Fruit fly (Drosophila melanogaster) whole organism, embryonic: ENCODE results near the gene opa.

Experiments used
- Abd-B ChIP-seq: fragments of 200-800 bp; sonication (Bioruptor generic); optimal IDR thresholded peaks from 2 replicates; lab custom pipeline; 2018; ENCODE audit warnings: missing biosample characterization, mild to moderate bottlenecking, missing genetic modification characterization, moderate library complexity
- Asciz ChIP-seq: fragments of 200-800 bp; sonication (Bioruptor generic); optimal IDR thresholded peaks from 2 replicates; lab custom pipeline; 2017; ENCODE audit warnings: missing biosample characterization, mild to moderate bottlenecking, missing genetic modification characterization, missing genetic modification reagents
- CG10654 ChIP-seq: fragments of 200-800 bp; sonication (Bioruptor generic); optimal IDR thresholded peaks from 2 replicates; lab custom pipeline; 2016; ENCODE audit warnings: missing biosample characterization, missing genetic modification characterization
- CG12155 ChIP-seq: fragments of 200-800 bp; sonication (Bioruptor generic); optimal IDR thresholded peaks from 3 replicates; lab custom pipeline; 2016; ENCODE audit warnings: missing biosample characterization, missing genetic modification characterization
- CG12236 ChIP-seq: fragments of 200-800 bp; sonication (Bioruptor generic); optimal IDR thresholded peaks from 2 replicates; lab custom pipeline; 2016; ENCODE audit warnings: missing biosample characterization, missing genetic modification characterization
- CG12299 ChIP-seq: fragments of 200-800 bp; sonication (Bioruptor generic); optimal IDR thresholded peaks from 2 replicates; lab custom pipeline; 2018; ENCODE audit warnings: missing biosample characterization, mild to moderate bottlenecking, missing genetic modification characterization
- CG15479 ChIP-seq: fragments of 200-800 bp; sonication (Bioruptor generic); optimal IDR thresholded peaks from 3 replicates; lab custom pipeline; 2019; ENCODE audit warnings: missing biosample characterization, mild to moderate bottlenecking, missing genetic modification characterization, moderate library complexity
- CG15514 ChIP-seq: fragments of 200-800 bp; sonication (Bioruptor generic); optimal IDR thresholded peaks from 3 replicates; lab custom pipeline; 2017; ENCODE audit warnings: missing biosample characterization, missing genetic modification characterization, mild to moderate bottlenecking, moderate library complexity, missing genetic modification reagents
- CG1603 ChIP-seq: fragments of 200-800 bp; sonication (Bioruptor generic); optimal IDR thresholded peaks from 2 replicates; lab custom pipeline; 2019; ENCODE audit warnings: missing biosample characterization, mild to moderate bottlenecking, missing genetic modification characterization, moderate library complexity
- CG17385 ChIP-seq: fragments of 200-800 bp; sonication (Bioruptor generic); optimal IDR thresholded peaks from 3 replicates; lab custom pipeline; 2018; ENCODE audit warnings: missing biosample characterization, mild to moderate bottlenecking, missing genetic modification characterization
- CG18476 ChIP-seq: fragments of 200-800 bp; sonication (Bioruptor generic); optimal IDR thresholded peaks from 2 replicates; lab custom pipeline; 2016; ENCODE audit warnings: missing biosample characterization, mild to moderate bottlenecking, missing genetic modification characterization
- CG18764 ChIP-seq: fragments of 200-800 bp; sonication (Bioruptor generic); optimal IDR thresholded peaks from 3 replicates; lab custom pipeline; 2016; ENCODE audit warnings: missing biosample characterization, missing genetic modification characterization
- CG31388 ChIP-seq: fragments of 200-800 bp; sonication (Bioruptor generic); optimal IDR thresholded peaks from 2 replicates; lab custom pipeline; 2016; ENCODE audit warnings: missing biosample characterization, missing genetic modification characterization
- CG32772 ChIP-seq: fragments of 200-800 bp; sonication (Bioruptor generic); IDR thresholded peaks from 2 replicates; pipeline ENCODE4 v1.3.6; 2022; ENCODE audit warnings: missing biosample characterization, missing genetic modification characterization
- CG42726 ChIP-seq: fragments of 200-800 bp; sonication (Bioruptor generic); IDR thresholded peaks from 2 replicates; pipeline ENCODE4 v1.3.6; 2022; ENCODE audit warnings: missing biosample characterization, missing genetic modification characterization; ENCODE audit not compliant: partially characterized antibody
- CG6765 ChIP-seq: fragments of 200-800 bp; sonication (Bioruptor generic); optimal IDR thresholded peaks from 3 replicates; lab custom pipeline; 2017; ENCODE audit warnings: missing biosample characterization, mild to moderate bottlenecking, missing genetic modification characterization
- CG7786 ChIP-seq: fragments of 200-800 bp; sonication (Bioruptor generic); optimal IDR thresholded peaks from 2 replicates; lab custom pipeline; 2016; ENCODE audit warnings: missing biosample characterization, missing genetic modification characterization
- CG8944 ChIP-seq: fragments of 200-800 bp; sonication (Bioruptor generic); optimal IDR thresholded peaks from 3 replicates; lab custom pipeline; 2016; ENCODE audit warnings: missing biosample characterization, missing genetic modification characterization
- Camta ChIP-seq: fragments of 200-800 bp; sonication (Bioruptor generic); optimal IDR thresholded peaks from 2 replicates; lab custom pipeline; 2016; ENCODE audit warnings: missing biosample characterization, missing genetic modification characterization
- Chrac-16 ChIP-seq: fragments of 200-800 bp; sonication (Bioruptor generic); optimal IDR thresholded peaks from 3 replicates; lab custom pipeline; 2016; ENCODE audit warnings: missing biosample characterization, missing genetic modification characterization
- Deaf1 ChIP-seq: fragments of 200-800 bp; optimal IDR thresholded peaks from 3 replicates; lab custom pipeline; 2019; ENCODE audit warnings: missing biosample characterization, mild to moderate bottlenecking, missing genetic modification characterization, moderate library complexity
- Drgx ChIP-seq: fragments of 200-800 bp; sonication (Bioruptor generic); IDR thresholded peaks from 2 replicates; pipeline ENCODE4 v1.3.6; 2022; ENCODE audit warnings: missing biosample characterization, missing genetic modification characterization
- Elba2 ChIP-seq: fragments of 200-800 bp; sonication (Bioruptor generic); optimal IDR thresholded peaks from 3 replicates; lab custom pipeline; 2016; ENCODE audit warnings: missing biosample characterization, missing genetic modification characterization
- HHEX ChIP-seq: fragments of 200-800 bp; sonication (Bioruptor generic); optimal IDR thresholded peaks from 3 replicates; lab custom pipeline; 2017; ENCODE audit warnings: missing biosample characterization, mild to moderate bottlenecking, missing genetic modification characterization, missing genetic modification reagents
- HLH4C ChIP-seq: fragments of 200-800 bp; sonication (Bioruptor generic); IDR thresholded peaks from 3 replicates; pipeline ENCODE4 v1.3.6; 2022; ENCODE audit warnings: missing biosample characterization, missing genetic modification characterization; ENCODE audit not compliant: partially characterized antibody
- Hand ChIP-seq: fragments of 200-800 bp; sonication (Bioruptor generic); optimal IDR thresholded peaks from 2 replicates; lab custom pipeline; 2017; ENCODE audit warnings: mild to moderate bottlenecking, missing biosample characterization, missing genetic modification reagents, missing genetic modification characterization
- Jarid2 ChIP-seq: fragments of 200-800 bp; sonication (Bioruptor generic); optimal IDR thresholded peaks from 3 replicates; lab custom pipeline; 2017; ENCODE audit warnings: mild to moderate bottlenecking, missing biosample characterization, missing genetic modification reagents, missing genetic modification characterization
- NC2α ChIP-seq: fragments of 200-800 bp; sonication (Bioruptor generic); optimal IDR thresholded peaks from 2 replicates; lab custom pipeline; 2016; ENCODE audit warnings: missing biosample characterization, missing genetic modification characterization
- Opbp ChIP-seq: fragments of 200-800 bp; sonication (Bioruptor generic); IDR thresholded peaks from 3 replicates; pipeline ENCODE4 v1.3.6; 2022; ENCODE audit warnings: missing biosample characterization, missing genetic modification characterization; ENCODE audit not compliant: partially characterized antibody
- Optix ChIP-seq: fragments of 200-800 bp; sonication (Bioruptor generic); IDR thresholded peaks from 3 replicates; pipeline ENCODE4 v1.3.6; 2022; ENCODE audit warnings: missing biosample characterization, missing genetic modification characterization
- ara ChIP-seq: fragments of 200-800 bp; sonication (Bioruptor generic); IDR thresholded peaks from 2 replicates; pipeline ENCODE4 v1.3.6; 2022; ENCODE audit warnings: missing biosample characterization, missing genetic modification characterization
- br ChIP-seq: fragments of >200 bp; optimal IDR thresholded peaks from 2 replicates; lab custom pipeline; 2017
- crp ChIP-seq, 2 experiments: fragments of 200-800 bp; sonication (Bioruptor generic); optimal IDR thresholded peaks; 2 replicates in 1 of 2; 3 replicates in 1 of 2; lab custom pipeline; 2017; ENCODE audit warnings: missing biosample characterization in 2 of 2, missing genetic modification characterization in 2 of 2, mild to moderate bottlenecking in 1 of 2, moderate library complexity in 1 of 2
- da ChIP-seq: fragments of 200-800 bp; sonication (Bioruptor generic); optimal IDR thresholded peaks from 2 replicates; lab custom pipeline; 2016; ENCODE audit warnings: missing biosample characterization, missing genetic modification characterization
- dati ChIP-seq: fragments of 200-800 bp; sonication (Bioruptor generic); IDR thresholded peaks from 2 replicates; pipeline ENCODE4 v1.3.6; 2022; ENCODE audit warnings: missing biosample characterization, missing genetic modification characterization
- disco-r ChIP-seq: fragments of 200-800 bp; sonication (Bioruptor generic); optimal IDR thresholded peaks from 2 replicates; lab custom pipeline; 2016; ENCODE audit warnings: missing biosample characterization, missing genetic modification characterization
- en ChIP-seq: fragments of 200-800 bp; sonication (Bioruptor generic); optimal IDR thresholded peaks from 2 replicates; lab custom pipeline; 2016; ENCODE audit warnings: missing biosample characterization, missing genetic modification characterization
- eve ChIP-seq, 2 experiments: fragments of >200 bp; optimal IDR thresholded peaks; 2 replicates each; lab custom pipeline; 2017; ENCODE audit warnings: missing biosample characterization in 2 of 2, missing genetic modification characterization in 2 of 2
- jing ChIP-seq: fragments of 200-800 bp; sonication (Bioruptor generic); optimal IDR thresholded peaks from 2 replicates; lab custom pipeline; 2018; ENCODE audit warnings: missing biosample characterization, mild to moderate bottlenecking, missing genetic modification characterization
- kay ChIP-seq: fragments of 200-800 bp; sonication (Bioruptor generic); optimal IDR thresholded peaks from 2 replicates; lab custom pipeline; 2016; ENCODE audit warnings: missing biosample characterization, missing genetic modification characterization
- ken ChIP-seq: fragments of 200-800 bp; sonication (Bioruptor generic); IDR thresholded peaks from 3 replicates; pipeline ENCODE4 v1.3.6; 2022; ENCODE audit warnings: missing biosample characterization, missing genetic modification characterization
- maf-S ChIP-seq: fragments of 200-800 bp; sonication (Bioruptor generic); optimal IDR thresholded peaks from 2 replicates; lab custom pipeline; 2016; ENCODE audit warnings: missing biosample characterization, missing genetic modification characterization
- mam ChIP-seq: fragments of 200-800 bp; sonication (Bioruptor generic); optimal IDR thresholded peaks from 3 replicates; lab custom pipeline; 2016; ENCODE audit warnings: missing biosample characterization, missing genetic modification characterization
- odd ChIP-seq: fragments of 200-800 bp; sonication (Bioruptor generic); optimal IDR thresholded peaks from 2 replicates; lab custom pipeline; 2017; ENCODE audit warnings: missing biosample characterization, mild to moderate bottlenecking, missing genetic modification characterization
- pan ChIP-seq, 4 experiments: fragments of >200 bp in 3 of 4; fragments of 200-800 bp in 1 of 4; sonication (Bioruptor generic) in 1 of 4; optimal IDR thresholded peaks in 3 of 4; IDR thresholded peaks in 1 of 4; 2 replicates each; pipeline versions ENCODE4 v1.3.6 to Lab custom; 2017 to 2022; ENCODE audit warnings: missing biosample characterization in 2 of 4, missing genetic modification characterization in 2 of 4, mixed read lengths in 1 of 4
- pnt ChIP-seq: fragments of 200-800 bp; sonication (Bioruptor generic); optimal IDR thresholded peaks from 3 replicates; lab custom pipeline; 2016; ENCODE audit warnings: missing biosample characterization, missing genetic modification characterization
- ranshi ChIP-seq: fragments of 200-800 bp; sonication (Bioruptor generic); IDR thresholded peaks from 2 replicates; pipeline ENCODE4 v1.3.6; 2022; ENCODE audit warnings: missing biosample characterization, missing genetic modification characterization
- slbo ChIP-seq: fragments of 200-800 bp; sonication (Bioruptor generic); IDR thresholded peaks from 2 replicates; pipeline ENCODE4 v1.3.6; 2022; ENCODE audit warnings: missing biosample characterization, missing genetic modification characterization
- tgo ChIP-seq: fragments of 200-800 bp; sonication (Bioruptor generic); IDR thresholded peaks from 3 replicates; pipeline ENCODE4 v1.3.6; 2022; ENCODE audit warnings: missing biosample characterization, missing genetic modification characterization
- vfl ChIP-seq: fragments of 200-800 bp; sonication (Bioruptor generic); optimal IDR thresholded peaks from 2 replicates; lab custom pipeline; 2016; ENCODE audit warnings: missing biosample characterization, missing genetic modification characterization
- vvl ChIP-seq: fragments of 200-800 bp; sonication (Bioruptor generic); IDR thresholded peaks from 2 replicates; pipeline ENCODE4 v1.3.6; 2022; ENCODE audit warnings: missing biosample characterization, missing genetic modification characterization
- yki ChIP-seq: fragments of >200 bp; optimal IDR thresholded peaks from 3 replicates; lab custom pipeline; 2018

Gene opa

dm6 chr3R:4910365-4910810 lies 57.8 kb downstream of the opa start, which contains the start of gene Cdep (continued):
- no peak for TF ChIP-seq jing (GFP tag; lab: Kevin White, UChicago)
- TF ChIP-seq da (GFP tag; lab: Kevin White, UChicago): no peak
- TF ChIP-seq HLH4C: peak; percentile 96
- no peak for TF ChIP-seq ken
- TF ChIP-seq CG12155 (GFP tag; lab: Kevin White, UChicago): peak; percentile 7
- TF ChIP-seq ranshi (GFP tag; lab: Robert Waterston, UW): no peak
- no peak for TF ChIP-seq en (GFP tag; lab: Kevin White, UChicago)
- no peak for TF ChIP-seq CG31388 (GFP tag; lab: Kevin White, UChicago)
- peak; percentile 64 for TF ChIP-seq CG15514 (GFP tag; lab: Kevin White, UChicago)
- no peak for TF ChIP-seq Asciz (GFP tag; lab: Kevin White, UChicago)
- TF ChIP-seq Abd-B (GFP tag; lab: Kevin White, UChicago): peak; percentile 8
- TF ChIP-seq Optix (GFP tag; lab: Robert Waterston, UW): no peak
- TF ChIP-seq odd: peak; percentile 30
- TF ChIP-seq CG42726: peak; percentile 94
- no peak for TF ChIP-seq maf-S (GFP tag; lab: Kevin White, UChicago)
- TF ChIP-seq Elba2 (GFP tag; lab: Kevin White, UChicago): no peak
- peak; percentile 35 for TF ChIP-seq CG8944 (GFP tag; lab: Kevin White, UChicago)
- TF ChIP-seq tgo: no peak
- TF ChIP-seq HHEX (GFP tag; lab: Kevin White, UChicago): peak; percentile 42
- no peak for TF ChIP-seq CG12236
- TF ChIP-seq Deaf1 (tag; lab: Kevin White, UChicago): peak; percentile 54
- 0 out of 2 replicates have a peak, but pooled peaks have one; percentile 28 for TF ChIP-seq ara (GFP tag; lab: Robert Waterston, UW)
- no peak for TF ChIP-seq Hand (GFP tag; lab: Kevin White, UChicago)
- no peak for TF ChIP-seq pnt (GFP tag; lab: Kevin White, UChicago)
- peak; percentile 59 for TF ChIP-seq CG12299 (tag; lab: Kevin White, UChicago)
- TF ChIP-seq vfl (GFP tag; lab: Kevin White, UChicago): no peak
- TF ChIP-seq Chrac-16 (GFP tag; lab: Kevin White, UChicago): no peak
- no peak for TF ChIP-seq NC2α (GFP tag; lab: Kevin White, UChicago)
- TF ChIP-seq dati (GFP tag; lab: Robert Waterston, UW): no peak
- TF ChIP-seq CG17385 (GFP tag; lab: Kevin White, UChicago): peak; percentile 19
- TF ChIP-seq slbo (GFP tag; lab: Robert Waterston, UW): peak; percentile 36; the same call in 1 of the 2 replicates
- peak; percentile 60 for TF ChIP-seq vvl (GFP tag; lab: Robert Waterston, UW)
- no peak for TF ChIP-seq br (lab: Kevin White, UChicago)
- no peak for TF ChIP-seq pan (optimal IDR thresholded peaks at IDR 0.05; lab: Kevin White, UChicago)
- TF ChIP-seq pan (GFP tag; optimal IDR thresholded peaks at IDR 0.05 in 1 of 2, IDR thresholded peaks at IDR 0.05 in 1 of 2): peak in 1 of 2 experiments; percentile 61
- TF ChIP-seq CG7786 (GFP tag; lab: Kevin White, UChicago): no peak
- TF ChIP-seq Jarid2 (GFP tag; lab: Kevin White, UChicago): peak; percentile 80
- no peak for TF ChIP-seq yki (lab: Kevin White, UChicago)
- TF ChIP-seq CG18476: peak; percentile 53
- no peak for TF ChIP-seq eve (GFP tag; optimal IDR thresholded peaks at IDR 0.05; lab: Kevin White, UChicago)
- peak; percentile 38 for TF ChIP-seq CG18764 (GFP tag; lab: Kevin White, UChicago)
- no peak for TF ChIP-seq CG32772
- no peak for TF ChIP-seq Camta
- TF ChIP-seq mam: peak; percentile 3
- TF ChIP-seq CG1603 (tag; lab: Kevin White, UChicago): peak; percentile 56
- TF ChIP-seq CG10654: peak; percentile 13
- no peak for TF ChIP-seq CG15479 (GFP tag; lab: Kevin White, UChicago)
- TF ChIP-seq Drgx (GFP tag; lab: Robert Waterston, UW): no peak
- TF ChIP-seq crp (GFP tag; optimal IDR thresholded peaks at IDR 0.05; lab: Kevin White, UChicago): no peak
- TF ChIP-seq kay (GFP tag; lab: Kevin White, UChicago): no peak
- TF ChIP-seq CG6765 (GFP tag; lab: Kevin White, UChicago): peak; percentile 60
- peak; percentile 95 for TF ChIP-seq Opbp
- no peak for TF ChIP-seq disco-r (GFP tag; lab: Kevin White, UChicago)
